Worm (Caenorhabditis elegans) whole organism, midembryonic: ENCODE results near the gene T19B10.2.

Experiments
- T22C8.4 ChIP-seq: fragments of 200-800 bp; sonication (Bioruptor generic); IDR thresholded peaks from 2 replicates; pipeline ENCODE4 v1.3.6; 2022; ENCODE audit warnings: missing genetic modification characterization, missing compliant biosample characterization
- cog-1 ChIP-seq: sonication (generic microtip); optimal IDR thresholded peaks from 2 replicates; lab custom pipeline; 2016; ENCODE audit warnings: missing genetic modification characterization, missing compliant biosample characterization
- flt-1 ChIP-seq: fragments of 200-800 bp; sonication (Bioruptor generic); IDR thresholded peaks from 2 replicates; pipeline ENCODE4 v1.3.6; 2022; ENCODE audit warnings: missing genetic modification characterization, missing compliant biosample characterization
- med-1 ChIP-seq: sonication (generic microtip); optimal IDR thresholded peaks from 2 replicates; lab custom pipeline; 2017; ENCODE audit warnings: missing genetic modification characterization, mild to moderate bottlenecking, missing compliant biosample characterization, antibody characterized with exemption, missing genetic modification reagents; ENCODE audit not compliant: insufficient read depth
- ref-1 ChIP-seq: fragments of 200-800 bp; sonication (Bioruptor generic); conservative IDR thresholded peaks from 2 replicates; pipeline ENCODE4 v1.3.6; 2022; ENCODE audit warnings: missing genetic modification reagents, missing genetic modification characterization, missing compliant biosample characterization
- ztf-23 ChIP-seq: fragments of 200-800 bp; sonication (Bioruptor generic); IDR thresholded peaks from 2 replicates; pipeline ENCODE4 v1.3.6; 2022; ENCODE audit warnings: missing genetic modification reagents, missing genetic modification characterization, missing compliant biosample characterization

DNA sequence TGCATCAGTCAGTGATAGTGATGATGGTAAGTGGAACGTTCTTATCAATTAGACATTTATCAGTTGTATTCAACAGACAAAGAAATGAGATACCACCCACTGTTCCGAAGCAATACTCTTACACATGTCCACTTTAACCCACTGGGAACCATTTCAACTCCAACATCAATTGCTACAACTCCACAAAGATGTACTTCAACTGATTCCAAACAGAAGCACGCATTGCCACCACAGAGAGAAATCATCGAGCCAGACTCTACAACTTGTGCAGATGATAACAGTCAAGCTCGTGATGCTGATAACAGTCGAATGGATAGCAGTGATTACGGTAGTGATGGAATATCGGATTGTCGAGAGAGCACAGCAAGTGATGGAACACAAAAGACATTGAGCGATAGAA lies 14.8 kb downstream of the T19B10.2 start:
- no peak for TF ChIP-seq T22C8.4 (GFP tag; lab: Robert Waterston, UW)
- no peak for TF ChIP-seq med-1 (GFP tag; lab: Kevin White, UChicago)
- TF ChIP-seq flt-1 (GFP tag; lab: Robert Waterston, UW), result no peak
- no peak for TF ChIP-seq cog-1 (tag; lab: Kevin White, UChicago)
- no peak for TF ChIP-seq ztf-23
- TF ChIP-seq ref-1 (GFP tag; lab: Robert Waterston, UW), result no peak
